Fruit fly (Drosophila melanogaster): Measurements from ENCODE around the gene Raf.

Gene Raf

DNA sequence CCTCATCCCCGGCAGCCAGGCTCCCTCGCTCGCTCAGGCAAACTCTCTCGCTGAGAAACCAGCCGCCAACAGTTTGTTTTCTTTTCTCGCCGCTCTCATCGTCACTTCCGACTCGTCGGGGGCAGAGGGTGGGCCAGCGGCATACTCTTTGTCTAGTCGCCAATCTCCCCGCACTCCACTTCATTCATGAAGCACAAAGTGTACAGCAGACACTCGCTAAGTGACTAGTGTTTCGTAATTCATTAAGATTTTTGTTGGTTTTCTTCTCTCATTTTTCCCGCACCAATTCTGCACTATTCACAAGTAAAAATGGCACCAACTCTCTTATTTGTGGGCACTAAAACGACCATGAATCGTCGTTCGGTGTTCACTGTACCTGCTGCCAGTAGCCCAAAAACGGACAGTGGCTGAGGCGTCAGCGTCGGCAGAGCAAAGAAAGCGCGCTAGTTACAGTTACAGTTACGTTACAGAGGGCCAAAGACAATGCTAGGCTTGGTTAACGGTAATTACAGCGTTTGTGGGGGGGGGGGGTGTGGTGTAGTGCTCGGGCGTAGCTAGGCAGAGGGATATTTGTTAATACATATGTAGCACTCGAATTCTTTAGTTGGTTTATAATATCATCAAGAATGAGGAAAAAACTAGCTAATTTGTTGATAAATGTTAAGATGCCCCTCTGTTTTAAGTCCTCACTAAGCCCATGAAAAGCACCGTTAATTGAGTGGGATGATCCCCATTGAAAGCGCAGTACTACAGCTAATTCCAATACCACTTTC, 2.3 kb downstream of the Raf start (continued):
- TF ChIP-seq cato (GFP tag; optimal IDR thresholded peaks at IDR 0.05; ENCODE audit: borderline replicate concordance) (peak; percentile 98), sug (tag; optimal IDR thresholded peaks at IDR 0.05) (peak; percentile 94), CG1603 (tag; optimal IDR thresholded peaks at IDR 0.05) (peak; percentile 99), fd64A (GFP tag; optimal IDR thresholded peaks at IDR 0.05) (peak; percentile 99), jumu (GFP tag; optimal IDR thresholded peaks at IDR 0.05) (peak; percentile 99), fu2 (GFP tag; optimal IDR thresholded peaks at IDR 0.05) (peak; percentile 98), wdn (GFP tag; IDR thresholded peaks at IDR 0.05) (peak; percentile 97), bab2 (GFP tag; optimal IDR thresholded peaks at IDR 0.05) (peak; percentile 99), pnt (GFP tag; optimal IDR thresholded peaks at IDR 0.05) (peak; percentile 99), tll (GFP tag; optimal IDR thresholded peaks at IDR 0.05) (peak in 1 of 2 experiments; percentile 25), Elba2 (GFP tag; optimal IDR thresholded peaks at IDR 0.05) (peak; percentile 65), shn (GFP tag; optimal IDR thresholded peaks at IDR 0.05) (peak; percentile 98), ewg (GFP tag; optimal IDR thresholded peaks at IDR 0.05) (peak; percentile 98), nerfin-2 (GFP tag; IDR thresholded peaks at IDR 0.05; ENCODE audit: partially characterized antibody) (no peak), CG33213 (GFP tag; optimal IDR thresholded peaks at IDR 0.05) (peak; percentile 99), maf-S (GFP tag; optimal IDR thresholded peaks at IDR 0.05) (peak; percentile 98), CG15011 (GFP tag; optimal IDR thresholded peaks at IDR 0.05) (peak; percentile 96), YL-1 (GFP tag; optimal IDR thresholded peaks at IDR 0.05) (peak; percentile 92), Ada2b (GFP tag; IDR thresholded peaks at IDR 0.05) (peak; percentile 98), so (GFP tag; IDR thresholded peaks at IDR 0.05) (peak; percentile 98), Tbp (GFP tag; optimal IDR thresholded peaks at IDR 0.05) (no peak), CG8478 (optimal IDR thresholded peaks at IDR 0.05) (no peak), CG31388 (GFP tag; optimal IDR thresholded peaks at IDR 0.05) (peak; percentile 97), chm (GFP tag; IDR thresholded peaks at IDR 0.05) (peak; percentile 99), CG13424 (tag; optimal IDR thresholded peaks at IDR 0.05) (peak; percentile 98), nmo (GFP tag; optimal IDR thresholded peaks at IDR 0.05) (peak; percentile 98), CG9932 (GFP tag; IDR thresholded peaks at IDR 0.05) (peak; percentile 96), CG12299 (tag; optimal IDR thresholded peaks at IDR 0.05) (peak; percentile 97), CG3163 (GFP tag; optimal IDR thresholded peaks at IDR 0.05) (peak; percentile 95), CG18599 (GFP tag; optimal IDR thresholded peaks at IDR 0.05) (peak; percentile 99), CG12155 (GFP tag; optimal IDR thresholded peaks at IDR 0.05) (peak; percentile 97), Hr78 (GFP tag; optimal IDR thresholded peaks at IDR 0.05) (peak in 1 of 2 experiments; percentile 94), CG14860 (GFP tag; IDR thresholded peaks at IDR 0.05; ENCODE audit: partially characterized antibody) (no peak), MTF-1 (GFP tag; optimal IDR thresholded peaks at IDR 0.05; ENCODE audit: borderline replicate concordance) (peak; percentile 97), Hr3 (GFP tag; optimal IDR thresholded peaks at IDR 0.05) (peak; percentile 99), Hsf (GFP tag; optimal IDR thresholded peaks at IDR 0.05) (peak; percentile 99), Xbp1 (GFP tag; optimal IDR thresholded peaks at IDR 0.05) (peak; percentile 99), nau (GFP tag; optimal IDR thresholded peaks at IDR 0.05) (peak; percentile 98), CG13775 (GFP tag; optimal IDR thresholded peaks at IDR 0.05) (peak; percentile 95), MBD-R2 (GFP tag; IDR thresholded peaks at IDR 0.05) (peak; percentile 98), Mes4 (GFP tag; optimal IDR thresholded peaks at IDR 0.05) (peak; percentile 98), CG32532 (GFP tag; IDR thresholded peaks at IDR 0.05) (peak; percentile 98), corto (GFP tag; optimal IDR thresholded peaks at IDR 0.05) (no peak), Ets65A (GFP tag) (peak; percentile 100), ATbp (GFP tag; optimal IDR thresholded peaks at IDR 0.05) (peak; percentile 99), gcm (GFP tag; optimal IDR thresholded peaks at IDR 0.05) (peak; percentile 97), Atf3 (GFP tag; optimal IDR thresholded peaks at IDR 0.05) (peak; percentile 98), CG17361 (GFP tag; IDR thresholded peaks at IDR 0.05) (peak; percentile 97), nom (GFP tag; optimal IDR thresholded peaks at IDR 0.05) (peak; percentile 74)
